Worm (Caenorhabditis elegans) whole organism, L1 larva: ENCODE results near the gene R05G6.4.

Experiments used
- C34B4.2 ChIP-seq: sonication (generic microtip); optimal IDR thresholded peaks from 2 replicates; lab custom pipeline; 2017; ENCODE audit warnings: mild to moderate bottlenecking, missing genetic modification characterization, missing compliant biosample characterization
- F16B12.6 ChIP-seq: fragments of 150-350 bp; optimal IDR thresholded peaks from 2 replicates; lab custom pipeline; 2014; ENCODE audit warnings: missing biosample characterization, missing genetic modification characterization
- Y116A8C.19 ChIP-seq: sonication (generic microtip); optimal IDR thresholded peaks from 2 replicates; lab custom pipeline; 2016; ENCODE audit warnings: missing compliant biosample characterization, missing genetic modification characterization, borderline replicate concordance
- aha-1 ChIP-seq: fragments of 150-350 bp; optimal IDR thresholded peaks from 2 replicates; lab custom pipeline; 2014; ENCODE audit warnings: missing biosample characterization, missing genetic modification characterization
- alr-1 ChIP-seq: fragments of 200-800 bp; sonication (Bioruptor generic); optimal IDR thresholded peaks from 2 replicates; lab custom pipeline; 2018; ENCODE audit warnings: borderline replicate concordance, mild to moderate bottlenecking, missing genetic modification characterization, missing compliant biosample characterization
- aly-2 ChIP-seq: fragments of 150-350 bp; optimal IDR thresholded peaks from 2 replicates; lab custom pipeline; 2014; ENCODE audit warnings: missing biosample characterization, missing genetic modification characterization
- blmp-1 ChIP-seq: fragments of 150-350 bp; optimal IDR thresholded peaks from 2 replicates; lab custom pipeline; 2014; ENCODE audit warnings: missing biosample characterization, missing genetic modification characterization
- ceh-63 ChIP-seq: fragments of 200-800 bp; sonication (Bioruptor generic); optimal IDR thresholded peaks from 2 replicates; lab custom pipeline; 2018; ENCODE audit warnings: mild to moderate bottlenecking, missing genetic modification characterization, missing compliant biosample characterization
- ceh-88 ChIP-seq: fragments of 200-800 bp; sonication (Bioruptor generic); IDR thresholded peaks from 2 replicates; pipeline ENCODE4 v1.3.6; 2022; ENCODE audit warnings: missing genetic modification characterization, missing compliant biosample characterization
- ces-1 ChIP-seq: fragments of 150-350 bp; optimal IDR thresholded peaks from 2 replicates; lab custom pipeline; 2014; ENCODE audit warnings: missing biosample characterization, missing genetic modification reagents, missing genetic modification characterization
- dsc-1 ChIP-seq: sonication (generic microtip); optimal IDR thresholded peaks from 2 replicates; lab custom pipeline; 2016; ENCODE audit warnings: mild to moderate bottlenecking, missing genetic modification characterization, missing compliant biosample characterization
- efl-1 ChIP-seq, 4 experiments: fragments of 150-350 bp; optimal IDR thresholded peaks in 3 of 4; peaks in 1 of 4; 1 replicate in 1 of 4; 2 replicates in 3 of 4; lab custom pipeline; 2014; ENCODE audit warnings: missing biosample characterization in 2 of 4, missing genetic modification characterization in 2 of 4, missing genetic modification reagents in 2 of 4
- egl-27 ChIP-seq, 2 experiments: fragments of 150-350 bp in 1 of 2; sonication (generic microtip); optimal IDR thresholded peaks; 3 replicates each; lab custom pipeline; 2017 to 2018; ENCODE audit warnings: missing biosample characterization in 2 of 2, missing genetic modification characterization in 2 of 2, missing genetic modification reagents in 2 of 2
- elt-2 ChIP-seq: sonication (generic microtip); optimal IDR thresholded peaks from 2 replicates; lab custom pipeline; 2016; ENCODE audit warnings: missing genetic modification characterization, mild to moderate bottlenecking, inconsistent platforms, missing compliant biosample characterization, missing genetic modification reagents
- ets-5 ChIP-seq: fragments of 200-800 bp; sonication (Bioruptor generic); IDR thresholded peaks from 2 replicates; pipeline ENCODE4 v1.3.6; 2022; ENCODE audit warnings: missing genetic modification characterization, missing compliant biosample characterization
- fkh-10 ChIP-seq: sonication (generic microtip); optimal IDR thresholded peaks from 2 replicates; lab custom pipeline; 2017; ENCODE audit warnings: missing biosample characterization, missing genetic modification reagents, missing genetic modification characterization
- fos-1 ChIP-seq: fragments of 150-350 bp; optimal IDR thresholded peaks from 2 replicates; lab custom pipeline; 2014; ENCODE audit warnings: missing biosample characterization, missing genetic modification characterization
- grh-1 ChIP-seq: fragments of 200-800 bp; sonication (Bioruptor generic); IDR thresholded peaks from 2 replicates; pipeline ENCODE4 v1.3.6; 2022; ENCODE audit warnings: missing genetic modification reagents, missing genetic modification characterization, missing compliant biosample characterization
- hlh-17 ChIP-seq: fragments of 200-800 bp; sonication (Bioruptor generic); optimal IDR thresholded peaks from 2 replicates; lab custom pipeline; 2018; ENCODE audit warnings: missing genetic modification characterization, mild to moderate bottlenecking, missing compliant biosample characterization, moderate library complexity, borderline replicate concordance
- isw-1 ChIP-seq: fragments of 200-800 bp; sonication (Bioruptor generic); IDR thresholded peaks from 2 replicates; pipeline ENCODE4 v1.3.6; 2022; ENCODE audit warnings: missing genetic modification characterization, missing compliant biosample characterization
- jun-1 ChIP-seq: fragments of 150-350 bp; optimal IDR thresholded peaks from 2 replicates; lab custom pipeline; 2014; ENCODE audit warnings: missing biosample characterization, missing genetic modification reagents, missing genetic modification characterization
- lin-14 ChIP-seq: fragments of 200-800 bp; sonication (Bioruptor generic); optimal IDR thresholded peaks from 2 replicates; lab custom pipeline; 2018; ENCODE audit warnings: mild to moderate bottlenecking, missing genetic modification characterization, moderate library complexity, missing compliant biosample characterization
- lin-15B ChIP-seq: fragments of 150-350 bp; sonication (generic microtip); optimal IDR thresholded peaks from 3 replicates; lab custom pipeline; 2014; ENCODE audit warnings: missing biosample characterization, missing genetic modification characterization
- lin-39 ChIP-seq: fragments of 150-350 bp; optimal IDR thresholded peaks from 2 replicates; lab custom pipeline; 2014; ENCODE audit warnings: missing biosample characterization, missing genetic modification reagents, missing genetic modification characterization
- lir-3 ChIP-seq: sonication (generic microtip); optimal IDR thresholded peaks from 2 replicates; lab custom pipeline; 2016; ENCODE audit warnings: mild to moderate bottlenecking, missing genetic modification characterization, moderate library complexity, missing compliant biosample characterization; ENCODE audit not compliant: poor library complexity
- lsy-2 ChIP-seq, 2 experiments: fragments of 150-350 bp; optimal IDR thresholded peaks; 2 replicates each; lab custom pipeline; 2014; ENCODE audit warnings: missing biosample characterization in 2 of 2, missing genetic modification characterization in 2 of 2
- mab-9 ChIP-seq: fragments of 200-800 bp; sonication (Bioruptor generic); IDR thresholded peaks from 2 replicates; pipeline ENCODE4 v1.3.6; 2022; ENCODE audit warnings: missing genetic modification reagents, missing genetic modification characterization, missing compliant biosample characterization
- mdl-1 ChIP-seq, 2 experiments: fragments of 150-350 bp; optimal IDR thresholded peaks; 2 replicates each; lab custom pipeline; 2014 to 2017; ENCODE audit warnings: missing biosample characterization in 2 of 2, missing genetic modification characterization in 2 of 2, inconsistent platforms in 1 of 2
- mep-1 ChIP-seq: fragments of 150-350 bp; optimal IDR thresholded peaks from 2 replicates; lab custom pipeline; 2014; ENCODE audit warnings: missing biosample characterization, missing genetic modification characterization
- nhr-19 ChIP-seq: fragments of 200-800 bp; sonication (Bioruptor generic); conservative IDR thresholded peaks from 2 replicates; pipeline ENCODE4 v1.3.6; 2022; ENCODE audit warnings: missing genetic modification characterization, missing compliant biosample characterization
- nhr-237 ChIP-seq: fragments of 150-350 bp; optimal IDR thresholded peaks from 2 replicates; lab custom pipeline; 2014; ENCODE audit warnings: missing biosample characterization, missing genetic modification characterization
- nhr-28 ChIP-seq: fragments of 150-350 bp; optimal IDR thresholded peaks from 2 replicates; lab custom pipeline; 2014; ENCODE audit warnings: missing biosample characterization, missing genetic modification characterization
- nhr-76 ChIP-seq: sonication (generic microtip); optimal IDR thresholded peaks from 2 replicates; lab custom pipeline; 2017; ENCODE audit warnings: missing biosample characterization, missing genetic modification characterization
- nhr-77 ChIP-seq: fragments of 150-350 bp; optimal IDR thresholded peaks from 2 replicates; lab custom pipeline; 2014; ENCODE audit warnings: missing biosample characterization, missing genetic modification characterization
- nhr-85 ChIP-seq: sonication (generic microtip); peaks from one replicate; lab custom pipeline; 2016; ENCODE audit warnings: missing genetic modification characterization, inconsistent platforms, missing compliant biosample characterization
- nhr-90 ChIP-seq: sonication (generic microtip); optimal IDR thresholded peaks from 2 replicates; lab custom pipeline; 2016; ENCODE audit warnings: mild to moderate bottlenecking, missing genetic modification characterization, missing compliant biosample characterization; ENCODE audit not compliant: poor library complexity
- pag-3 ChIP-seq: sonication (generic microtip); optimal IDR thresholded peaks from 2 replicates; lab custom pipeline; 2017; ENCODE audit warnings: missing genetic modification characterization, mild to moderate bottlenecking, missing compliant biosample characterization, antibody characterized with exemption, borderline replicate concordance; ENCODE audit not compliant: insufficient read depth
- rnt-1 ChIP-seq: sonication (generic microtip); optimal IDR thresholded peaks from 2 replicates; lab custom pipeline; 2016; ENCODE audit warnings: mild to moderate bottlenecking, missing genetic modification characterization, moderate library complexity, missing compliant biosample characterization
- skn-1 ChIP-seq: fragments of 150-350 bp; optimal IDR thresholded peaks from 2 replicates; lab custom pipeline; 2014; ENCODE audit warnings: missing biosample characterization, missing genetic modification characterization
- snpc-4 ChIP-seq: fragments of 150-350 bp; optimal IDR thresholded peaks from 2 replicates; lab custom pipeline; 2014; ENCODE audit warnings: missing biosample characterization, missing genetic modification characterization
- sptf-1 ChIP-seq: fragments of 150-350 bp; optimal IDR thresholded peaks from 2 replicates; lab custom pipeline; 2014; ENCODE audit warnings: missing biosample characterization, missing genetic modification characterization
- tbx-2 ChIP-seq: sonication (generic microtip); optimal IDR thresholded peaks from 2 replicates; lab custom pipeline; 2016; ENCODE audit warnings: missing genetic modification characterization, missing compliant biosample characterization
- tlp-1 ChIP-seq: fragments of 150-350 bp; optimal IDR thresholded peaks from 2 replicates; lab custom pipeline; 2014; ENCODE audit warnings: missing biosample characterization, missing genetic modification characterization
- unc-130 ChIP-seq: fragments of 150-350 bp; optimal IDR thresholded peaks from 2 replicates; lab custom pipeline; 2017; ENCODE audit warnings: missing biosample characterization, missing genetic modification characterization, inconsistent platforms
- unc-30 ChIP-seq: sonication (generic microtip); optimal IDR thresholded peaks from 2 replicates; lab custom pipeline; 2017; ENCODE audit warnings: missing biosample characterization, missing genetic modification characterization
- unc-62 ChIP-seq: fragments of 150-350 bp; optimal IDR thresholded peaks from 2 replicates; lab custom pipeline; 2014; ENCODE audit warnings: missing biosample characterization, missing genetic modification reagents, missing genetic modification characterization
- unc-98 ChIP-seq: fragments of 200-800 bp; sonication (Bioruptor generic); IDR thresholded peaks from 2 replicates; pipeline ENCODE4 v1.3.6; 2022; ENCODE audit warnings: missing genetic modification characterization, missing compliant biosample characterization
- xbp-1 ChIP-seq: sonication (generic microtip); optimal IDR thresholded peaks from 2 replicates; lab custom pipeline; 2016; ENCODE audit warnings: missing genetic modification characterization, missing compliant biosample characterization
- ztf-11 ChIP-seq, 2 experiments: sonication (generic microtip); optimal IDR thresholded peaks; 2 replicates each; lab custom pipeline; 2016 to 2017; ENCODE audit warnings: missing genetic modification characterization in 2 of 2, missing biosample characterization in 1 of 2, missing compliant biosample characterization in 1 of 2
- ztf-4 ChIP-seq: fragments of 150-350 bp; optimal IDR thresholded peaks from 2 replicates; lab custom pipeline; 2014; ENCODE audit warnings: missing biosample characterization, missing genetic modification characterization

Gene R05G6.4

DNA sequence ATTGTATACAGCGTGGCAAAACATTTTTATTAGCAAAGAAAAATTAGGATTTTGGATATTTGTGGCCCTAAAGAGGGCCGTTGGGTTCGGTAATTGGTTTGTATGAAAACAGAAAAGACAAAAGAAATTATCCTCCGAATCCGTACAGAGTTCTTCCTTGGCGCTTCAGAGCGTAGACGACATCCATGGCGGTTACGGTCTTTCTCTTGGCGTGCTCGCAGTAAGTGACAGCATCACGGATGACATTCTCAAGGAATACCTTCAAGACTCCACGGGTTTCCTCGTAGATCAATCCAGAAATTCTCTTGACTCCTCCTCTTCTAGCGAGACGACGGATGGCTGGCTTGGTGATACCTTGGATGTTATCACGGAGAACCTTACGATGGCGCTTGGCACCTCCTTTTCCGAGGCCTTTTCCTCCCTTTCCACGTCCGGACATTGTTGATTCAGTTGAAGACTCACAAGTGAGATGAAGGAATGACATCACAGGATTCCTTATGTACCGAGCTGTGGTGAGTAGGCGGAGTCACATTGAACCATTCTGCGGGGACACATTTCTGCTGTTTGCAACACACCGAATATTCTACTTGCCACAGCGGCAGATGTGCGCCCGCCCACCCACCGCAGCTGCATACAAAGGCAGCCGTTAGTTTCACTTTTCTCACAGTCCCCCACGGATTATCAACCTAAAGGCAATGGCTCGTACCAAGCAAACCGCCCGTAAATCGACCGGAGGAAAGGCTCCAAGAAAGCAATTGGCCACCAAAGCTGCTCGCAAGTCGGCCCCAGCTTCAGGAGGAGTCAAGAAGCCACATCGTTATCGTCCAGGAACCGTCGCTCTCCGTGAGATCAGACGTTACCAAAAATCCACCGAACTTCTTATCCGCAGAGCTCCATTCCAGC is 25.2 kb upstream of the R05G6.4 start, which contains the start of the genes his-60 and his-59 (continued):
- no peak for TF ChIP-seq egl-27 (tag; optimal IDR thresholded peaks at IDR 0.05; lab: Kevin White, UChicago)
- TF ChIP-seq lsy-2 (tag; optimal IDR thresholded peaks at IDR 0.05; lab: Kevin White, UChicago), result no peak
- TF ChIP-seq ztf-4 (tag; lab: Kevin White, UChicago), result no peak
- no peak for TF ChIP-seq unc-130
- no peak for TF ChIP-seq fkh-10 (GFP tag; lab: Kevin White, UChicago)
- no peak for TF ChIP-seq C34B4.2
- TF ChIP-seq dsc-1, result no peak
- peak; percentile 36 for TF ChIP-seq lin-39 (tag; lab: Kevin White, UChicago)
- TF ChIP-seq nhr-19 (GFP tag; lab: Robert Waterston, UW), result peak; percentile 41
- no peak for TF ChIP-seq lir-3
- no peak for TF ChIP-seq unc-98
- no peak for TF ChIP-seq pag-3 (tag; lab: Kevin White, UChicago)
- no peak for TF ChIP-seq unc-62
- TF ChIP-seq aha-1 (tag; lab: Kevin White, UChicago), result no peak
- no peak for TF ChIP-seq blmp-1
- peak; percentile 19 for TF ChIP-seq xbp-1
- no peak for TF ChIP-seq lin-15B (tag; lab: Kevin White, UChicago)
- TF ChIP-seq efl-1 (optimal IDR thresholded peaks at IDR 0.05; lab: Kevin White, UChicago), result peak; percentile 8 to 28
- no peak for TF ChIP-seq efl-1 (GFP tag; optimal IDR thresholded peaks at IDR 0.05 in 1 of 2; lab: Kevin White, UChicago)
- TF ChIP-seq tbx-2 (tag; lab: Kevin White, UChicago), result peak; percentile 47
- peak; percentile 67 for TF ChIP-seq lin-14
- no peak for TF ChIP-seq hlh-17
- TF ChIP-seq mdl-1 (tag; optimal IDR thresholded peaks at IDR 0.05; lab: Kevin White, UChicago), result no peak
- no peak for TF ChIP-seq ets-5 (GFP tag; lab: Robert Waterston, UW)
- TF ChIP-seq isw-1, result peak; percentile 7; the same call in 1 of the 2 replicates
- TF ChIP-seq F16B12.6 (tag; lab: Kevin White, UChicago), result no peak
- peak; percentile 58 for TF ChIP-seq mep-1
- TF ChIP-seq snpc-4 (tag; lab: Kevin White, UChicago), result no peak
- no peak for TF ChIP-seq Y116A8C.19 (tag; lab: Kevin White, UChicago)
- TF ChIP-seq mab-9 (GFP tag; lab: Robert Waterston, UW), result no peak
- peak; percentile 63 for TF ChIP-seq nhr-90 (tag; lab: Kevin White, UChicago)
- TF ChIP-seq nhr-237 (tag; lab: Kevin White, UChicago), result no peak
- no peak for TF ChIP-seq skn-1 (tag; lab: Kevin White, UChicago)
- no peak for TF ChIP-seq jun-1 (tag; lab: Kevin White, UChicago)
- no peak for TF ChIP-seq fos-1 (tag; lab: Kevin White, UChicago)
- TF ChIP-seq rnt-1 (tag; lab: Kevin White, UChicago), result peak; percentile 31
- TF ChIP-seq ces-1 (GFP tag; lab: Kevin White, UChicago), result no peak
- TF ChIP-seq nhr-77 (tag; lab: Kevin White, UChicago), result no peak
- TF ChIP-seq unc-30 (tag; lab: Kevin White, UChicago), result no peak
- TF ChIP-seq sptf-1 (tag; lab: Kevin White, UChicago), result no peak
- TF ChIP-seq ceh-63, result no peak
- no peak for TF ChIP-seq aly-2 (tag; lab: Kevin White, UChicago)
- TF ChIP-seq nhr-76 (tag; lab: Kevin White, UChicago), result no peak
- TF ChIP-seq tlp-1, result no peak
- peak; percentile 47; the same call in 1 of the 2 replicates for TF ChIP-seq grh-1 (GFP tag; lab: Robert Waterston, UW)
- no peak for TF ChIP-seq alr-1 (tag; lab: Kevin White, UChicago)
- no peak for TF ChIP-seq nhr-28 (tag; lab: Kevin White, UChicago)
- 0 out of 2 replicates have a peak, but pooled peaks have one; percentile 14 for TF ChIP-seq ceh-88 (GFP tag; lab: Robert Waterston, UW)
- peak; percentile 79 for TF ChIP-seq nhr-85
- TF ChIP-seq elt-2 (tag; lab: Kevin White, UChicago), result no peak
- peak in 1 of 2 experiments; percentile 93 for TF ChIP-seq ztf-11 (tag; optimal IDR thresholded peaks at IDR 0.05; lab: Kevin White, UChicago)
